Worm (Caenorhabditis elegans): ENCODE results near the gene F59B1.4.

- TF ChIP-seq W03F9.2 (tag; optimal IDR thresholded peaks at IDR 0.05) (no peak), dao-5 (tag; optimal IDR thresholded peaks at IDR 0.05) (no peak), him-1 (tag; optimal IDR thresholded peaks at IDR 0.05) (no peak)
Observed at ce11 chrV:3670499-3670898, 43.7 kb upstream of the F59B1.4 start, which contains the start of gene Y39H10B.3.

All from whole organism, L4/young adult.